Worm (Caenorhabditis elegans) whole organism, L3 larva: Measurements from ENCODE around the gene T19H12.15.

Experiments
- R02D3.7 ChIP-seq: fragments of 150-350 bp; optimal IDR thresholded peaks from 2 replicates; lab custom pipeline; 2014; ENCODE audit warnings: missing biosample characterization, missing genetic modification characterization
- ZK546.5 ChIP-seq: sonication (generic microtip); optimal IDR thresholded peaks from 2 replicates; lab custom pipeline; 2017; ENCODE audit warnings: missing biosample characterization, missing genetic modification characterization
- ama-1 ChIP-seq: fragments of 150-350 bp; optimal IDR thresholded peaks from 2 replicates; lab custom pipeline; 2018
- ceh-16 ChIP-seq: sonication (generic microtip); optimal IDR thresholded peaks from 2 replicates; lab custom pipeline; 2017; ENCODE audit warnings: missing biosample characterization, missing genetic modification characterization
- ceh-28 ChIP-seq: fragments of 150-350 bp; optimal IDR thresholded peaks from 2 replicates; lab custom pipeline; 2014; ENCODE audit warnings: missing biosample characterization, missing genetic modification reagents, missing genetic modification characterization
- ceh-82 ChIP-seq: fragments of 150-350 bp; optimal IDR thresholded peaks from 2 replicates; lab custom pipeline; 2014; ENCODE audit warnings: missing biosample characterization, missing genetic modification characterization
- ceh-9 ChIP-seq: sonication (generic microtip); optimal IDR thresholded peaks from 2 replicates; lab custom pipeline; 2018; ENCODE audit warnings: missing biosample characterization, missing genetic modification characterization
- daf-12 ChIP-seq: fragments of 150-350 bp; optimal IDR thresholded peaks from 2 replicates; lab custom pipeline; 2014; ENCODE audit warnings: missing biosample characterization, missing genetic modification reagents, missing genetic modification characterization
- egl-27 ChIP-seq: sonication (generic microtip); optimal IDR thresholded peaks from 4 replicates; lab custom pipeline; 2017; ENCODE audit warnings: missing biosample characterization, missing genetic modification reagents, missing genetic modification characterization
- egl-5 ChIP-seq: fragments of 150-350 bp; optimal IDR thresholded peaks from 2 replicates; lab custom pipeline; 2017; ENCODE audit warnings: missing biosample characterization, missing genetic modification reagents, missing genetic modification characterization, inconsistent platforms
- elt-2 ChIP-seq: sonication (generic microtip); optimal IDR thresholded peaks from 2 replicates; lab custom pipeline; 2016; ENCODE audit warnings: missing genetic modification reagents, mild to moderate bottlenecking, missing genetic modification characterization, missing compliant biosample characterization
- elt-3 ChIP-seq, 3 experiments: fragments of 150-350 bp in 1 of 3; sonication (generic microtip) in 2 of 3; optimal IDR thresholded peaks; 2 replicates in 2 of 3; 4 replicates in 1 of 3; lab custom pipeline; 2014 to 2017; ENCODE audit warnings: missing biosample characterization in 3 of 3, missing genetic modification characterization in 3 of 3
- eor-1 ChIP-seq, 2 experiments: fragments of 150-350 bp; optimal IDR thresholded peaks; 2 replicates each; lab custom pipeline; 2014 to 2018; ENCODE audit warnings: missing biosample characterization in 2 of 2, missing genetic modification characterization in 2 of 2
- fos-1 ChIP-seq: fragments of 150-350 bp; optimal IDR thresholded peaks from 2 replicates; lab custom pipeline; 2014; ENCODE audit warnings: missing biosample characterization, missing genetic modification characterization
- hmg-11 ChIP-seq: sonication (generic microtip); optimal IDR thresholded peaks from 2 replicates; lab custom pipeline; 2016; ENCODE audit warnings: missing genetic modification characterization, missing compliant biosample characterization
- jun-1 ChIP-seq: fragments of 150-350 bp; optimal IDR thresholded peaks from 2 replicates; lab custom pipeline; 2014; ENCODE audit warnings: missing biosample characterization, missing genetic modification reagents, missing genetic modification characterization
- lin-15B ChIP-seq: fragments of 150-350 bp; optimal IDR thresholded peaks from 2 replicates; lab custom pipeline; 2014; ENCODE audit warnings: missing biosample characterization, missing genetic modification characterization
- lin-39 ChIP-seq: fragments of 150-350 bp; optimal IDR thresholded peaks from 2 replicates; lab custom pipeline; 2018; ENCODE audit warnings: missing biosample characterization, missing genetic modification reagents, missing genetic modification characterization
- mdl-1 ChIP-seq: fragments of 150-350 bp; optimal IDR thresholded peaks from 2 replicates; lab custom pipeline; 2014; ENCODE audit warnings: missing biosample characterization, missing genetic modification characterization
- nfya-1 ChIP-seq: sonication (generic microtip); optimal IDR thresholded peaks from 2 replicates; lab custom pipeline; 2017; ENCODE audit warnings: missing genetic modification characterization, mild to moderate bottlenecking, missing compliant biosample characterization, antibody characterized with exemption, moderate library complexity; ENCODE audit not compliant: insufficient read depth
- nhr-12 ChIP-seq: fragments of 150-350 bp; optimal IDR thresholded peaks from 2 replicates; lab custom pipeline; 2014; ENCODE audit warnings: missing biosample characterization, missing genetic modification characterization
- nhr-23 ChIP-seq: fragments of 150-350 bp; optimal IDR thresholded peaks from 2 replicates; lab custom pipeline; 2014; ENCODE audit warnings: missing biosample characterization, missing genetic modification reagents, missing genetic modification characterization
- nhr-25 ChIP-seq: sonication (generic microtip); optimal IDR thresholded peaks from 2 replicates; lab custom pipeline; 2017; ENCODE audit warnings: missing biosample characterization, missing genetic modification characterization
- nhr-28 ChIP-seq: fragments of 150-350 bp; optimal IDR thresholded peaks from 2 replicates; lab custom pipeline; 2014; ENCODE audit warnings: missing biosample characterization, missing genetic modification characterization
- nhr-67 ChIP-seq: fragments of 150-350 bp; optimal IDR thresholded peaks from 2 replicates; lab custom pipeline; 2014; ENCODE audit warnings: missing biosample characterization, missing genetic modification characterization
- pha-4 ChIP-seq: fragments of 150-350 bp; optimal IDR thresholded peaks from 2 replicates; lab custom pipeline; 2014; ENCODE audit warnings: missing biosample characterization, missing genetic modification reagents, missing genetic modification characterization
- pqm-1 ChIP-seq: fragments of 150-350 bp; optimal IDR thresholded peaks from 2 replicates; lab custom pipeline; 2017; ENCODE audit warnings: missing biosample characterization, missing genetic modification characterization, inconsistent platforms
- snpc-4 ChIP-seq: fragments of 150-350 bp; optimal IDR thresholded peaks from 2 replicates; lab custom pipeline; 2014; ENCODE audit warnings: missing biosample characterization, missing genetic modification characterization
- tbx-2 ChIP-seq: sonication (generic microtip); optimal IDR thresholded peaks from 2 replicates; lab custom pipeline; 2016; ENCODE audit warnings: mild to moderate bottlenecking, missing genetic modification characterization, missing compliant biosample characterization
- unc-62 ChIP-seq: fragments of 150-350 bp; sonication (generic microtip); optimal IDR thresholded peaks from 4 replicates; lab custom pipeline; 2014; ENCODE audit warnings: missing biosample characterization, missing genetic modification reagents, missing genetic modification characterization
- ztf-11 ChIP-seq: fragments of 150-350 bp; optimal IDR thresholded peaks from 2 replicates; lab custom pipeline; 2014; ENCODE audit warnings: missing biosample characterization, missing genetic modification characterization

The T19H12.15 gene

DNA sequence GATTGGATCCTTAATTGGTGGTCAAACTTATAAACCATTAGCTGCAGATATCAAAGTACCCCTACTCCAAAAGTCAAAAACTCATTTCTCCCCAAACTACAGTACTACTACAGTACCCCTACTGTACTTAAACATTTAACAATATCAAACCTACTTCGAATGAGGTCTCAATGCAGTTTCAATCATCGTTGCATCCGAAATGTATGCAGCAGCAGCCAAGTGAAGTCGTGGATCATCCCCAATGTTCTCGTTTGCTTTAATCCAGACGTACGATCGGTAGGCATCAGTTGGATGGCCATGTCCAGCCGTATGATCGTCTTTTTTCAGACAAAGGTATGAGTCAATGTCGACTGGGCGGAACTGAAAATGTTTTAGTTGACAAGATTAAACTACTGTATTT is 21.6 kb downstream of the T19H12.15 start:
- no peak for TF ChIP-seq ama-1 (lab: Kevin White, UChicago)
- no peak for TF ChIP-seq snpc-4 (tag; lab: Kevin White, UChicago)

DNA sequence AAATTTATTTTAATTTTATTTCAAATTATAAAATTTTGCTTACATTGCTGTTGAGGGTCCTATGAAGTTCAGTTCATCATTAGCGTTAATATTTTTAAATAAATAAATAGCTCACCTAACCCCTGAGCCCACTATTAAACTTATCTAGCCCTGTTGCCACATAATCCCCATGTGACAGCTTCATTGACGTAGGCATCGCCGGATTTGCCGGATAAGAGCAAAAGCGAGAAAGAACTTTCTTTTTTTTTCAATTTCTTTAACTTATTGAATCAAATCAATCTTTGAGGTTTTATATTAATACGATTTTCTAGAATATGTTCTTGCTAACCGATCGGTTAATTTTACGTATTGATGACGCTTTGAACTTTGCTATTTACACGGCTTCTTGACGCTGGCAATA is 27.2 kb downstream of the T19H12.15 start:
- TF ChIP-seq snpc-4 (tag; lab: Kevin White, UChicago): no peak
- TF ChIP-seq elt-3 (tag; optimal IDR thresholded peaks at IDR 0.05; lab: Kevin White, UChicago): no peak

DNA sequence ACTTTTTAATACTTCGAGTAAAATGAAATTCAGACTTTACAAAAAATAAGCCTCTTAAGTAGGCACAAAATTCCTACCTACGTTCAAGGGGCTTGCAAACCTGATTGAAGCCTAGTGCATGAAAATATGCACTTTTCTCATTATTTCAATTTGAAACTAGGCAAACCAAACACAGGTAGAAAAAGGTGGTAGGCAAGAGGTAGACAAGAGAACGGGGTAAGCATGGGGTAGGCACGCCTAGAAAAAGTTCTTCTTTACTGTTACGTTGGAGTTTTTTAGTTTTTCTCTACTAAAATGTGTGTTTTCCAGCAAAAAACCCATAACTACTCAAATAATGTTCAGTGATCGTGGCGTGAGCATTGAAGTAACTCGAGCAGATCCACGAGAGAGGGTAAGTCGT is 28.0 kb downstream of the T19H12.15 start, which contains the start of gene nex-4:
Gene nex-4 (plus strand): TSS at position 301 of the 400 bp plus-strand sequence.
- TF ChIP-seq elt-2 (tag; lab: Kevin White, UChicago): no peak
- no peak for TF ChIP-seq ama-1 (lab: Kevin White, UChicago)
- no peak for TF ChIP-seq ceh-16 (tag; lab: Kevin White, UChicago)
- TF ChIP-seq eor-1 (tag; optimal IDR thresholded peaks at IDR 0.05; lab: Kevin White, UChicago): no peak
- no peak for TF ChIP-seq nhr-25
- no peak for TF ChIP-seq hmg-11 (tag; lab: Kevin White, UChicago)
- no peak for TF ChIP-seq unc-62 (GFP tag; lab: Kevin White, UChicago)
- TF ChIP-seq egl-27 (tag; lab: Kevin White, UChicago): no peak
- TF ChIP-seq lin-39: no peak
- no peak for TF ChIP-seq pqm-1 (tag; lab: Kevin White, UChicago)
- TF ChIP-seq nfya-1 (tag; lab: Kevin White, UChicago): no peak
- no peak for TF ChIP-seq tbx-2 (tag; lab: Kevin White, UChicago)
- TF ChIP-seq nhr-67: no peak
- TF ChIP-seq mdl-1 (tag; lab: Kevin White, UChicago): no peak
- no peak for TF ChIP-seq ztf-11 (tag; lab: Kevin White, UChicago)

DNA sequence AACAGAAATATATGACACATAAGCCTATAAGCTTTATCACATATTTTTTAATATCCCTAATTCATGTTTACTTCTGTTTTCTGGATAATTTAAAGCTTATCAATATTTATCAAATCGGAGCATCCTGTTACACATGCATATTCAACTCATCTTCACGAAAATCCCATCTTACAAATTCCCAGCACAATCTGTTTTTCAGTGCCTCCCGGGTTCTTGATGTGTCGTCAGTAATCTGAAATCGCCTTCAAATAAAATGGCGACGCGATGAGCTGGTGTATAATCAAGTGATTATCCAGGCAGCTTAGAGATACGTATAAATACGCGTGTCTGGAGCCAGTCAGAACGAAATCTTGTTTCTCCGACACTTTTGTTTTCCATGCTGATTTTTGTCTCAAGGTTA is 28.7 kb downstream of the T19H12.15 start:
- no peak for TF ChIP-seq R02D3.7 (tag; lab: Kevin White, UChicago)
- no peak for TF ChIP-seq daf-12
- no peak for TF ChIP-seq ceh-9 (tag; lab: Kevin White, UChicago)
- no peak for TF ChIP-seq ceh-28 (tag; lab: Kevin White, UChicago)
- TF ChIP-seq eor-1 (tag; optimal IDR thresholded peaks at IDR 0.05; lab: Kevin White, UChicago): no peak
- TF ChIP-seq elt-3 (tag; optimal IDR thresholded peaks at IDR 0.05; lab: Kevin White, UChicago): no peak
- no peak for TF ChIP-seq jun-1 (tag; lab: Kevin White, UChicago)
- TF ChIP-seq, all 47 proteins: peak for 0

DNA sequence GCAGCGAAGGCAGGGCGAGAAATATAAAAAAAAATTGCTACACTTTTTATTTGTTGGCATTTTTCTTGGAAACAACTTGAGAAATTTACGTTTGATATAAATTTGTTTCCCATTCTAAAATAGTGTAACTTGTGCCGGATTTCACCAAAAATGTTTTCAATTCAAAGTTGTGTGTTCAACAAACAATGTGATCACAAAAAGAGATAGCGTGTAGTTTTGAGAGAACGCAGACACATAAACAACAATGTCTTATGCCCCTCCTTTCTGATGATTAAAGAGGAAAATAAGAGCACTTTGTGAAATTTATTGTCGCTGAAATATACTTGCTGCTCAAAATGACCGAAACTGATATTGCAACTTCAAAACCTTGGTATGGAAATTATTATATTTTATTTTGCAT is 31.7 kb downstream of the T19H12.15 start, which contains the start of gene abhd-5.1:
Gene abhd-5.1 (plus strand): TSS at position 230 of the 400 bp plus-strand sequence.
- TF ChIP-seq pha-4 (peak; percentile 63), elt-2 (tag; lab: Kevin White, UChicago) (peak; percentile 7), fos-1 (no peak), lin-39 (no peak), ZK546.5 (no peak), ceh-16 (tag; lab: Kevin White, UChicago) (no peak), nhr-28 (no peak)

DNA sequence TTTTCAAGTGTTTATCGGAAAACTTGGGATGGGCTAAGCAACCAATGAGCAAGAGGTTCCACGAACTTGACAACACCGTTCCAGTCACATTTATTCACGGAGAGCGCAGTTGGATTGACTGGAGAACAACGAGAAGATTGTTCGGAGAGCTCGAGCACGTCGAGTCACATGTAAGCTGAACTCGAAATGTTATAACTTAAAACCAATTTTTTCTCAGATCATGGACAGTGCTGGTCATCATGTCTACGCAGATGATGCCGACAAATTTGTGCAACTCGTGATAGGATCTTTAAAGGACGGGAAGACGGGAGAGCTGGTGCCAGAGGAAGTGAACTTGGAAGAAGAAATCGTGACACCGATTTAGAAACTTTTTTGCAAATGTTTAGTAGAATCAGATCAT is 32.6 kb downstream of the T19H12.15 start:
- no peak for TF ChIP-seq snpc-4 (tag; lab: Kevin White, UChicago)
- TF ChIP-seq ZK546.5: no peak

DNA sequence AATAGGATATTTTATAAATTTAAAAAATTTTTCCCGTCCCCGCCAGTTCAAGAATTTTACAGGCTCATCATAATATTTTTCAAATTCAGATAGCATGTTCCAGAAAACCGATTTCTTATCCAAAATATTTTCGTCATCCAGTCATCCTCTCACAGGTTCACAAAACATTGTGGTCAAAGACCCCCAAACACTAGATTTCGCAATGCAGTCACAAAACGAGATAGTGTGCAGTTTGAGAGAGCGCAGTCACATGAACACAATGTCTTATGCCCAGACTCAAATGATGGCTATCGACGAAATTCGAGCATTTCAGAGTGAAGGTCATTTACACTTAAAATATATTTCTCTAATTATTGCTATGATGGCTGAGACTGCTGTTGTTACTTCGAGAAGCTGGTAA is 34.6 kb downstream of the T19H12.15 start, which contains the start of gene abhd-5.2:
Gene abhd-5.2 (plus strand): TSS at position 95 of the 400 bp plus-strand sequence.
- TF ChIP-seq lin-39: peak; percentile 48
- TF ChIP-seq egl-27 (tag; lab: Kevin White, UChicago): no peak
- no peak for TF ChIP-seq egl-5 (tag; lab: Kevin White, UChicago)
- TF ChIP-seq eor-1 (tag; optimal IDR thresholded peaks at IDR 0.05; lab: Kevin White, UChicago): no peak
- no peak for TF ChIP-seq nhr-67
- TF ChIP-seq ceh-16 (tag; lab: Kevin White, UChicago): no peak
- no peak for TF ChIP-seq ceh-9 (tag; lab: Kevin White, UChicago)
- peak; percentile 26 for TF ChIP-seq elt-2 (tag; lab: Kevin White, UChicago)
- TF ChIP-seq hmg-11 (tag; lab: Kevin White, UChicago): peak; percentile 55
- peak; percentile 39 for TF ChIP-seq pqm-1 (tag; lab: Kevin White, UChicago)
- peak; percentile 29 for TF ChIP-seq lin-15B (tag; lab: Kevin White, UChicago)
- no peak for TF ChIP-seq fos-1
- no peak for TF ChIP-seq ZK546.5
- peak; percentile 50 for TF ChIP-seq pha-4
- peak; percentile 8 for TF ChIP-seq nhr-23
- TF ChIP-seq nhr-25: peak; percentile 37
- TF ChIP-seq snpc-4 (tag; lab: Kevin White, UChicago): peak; percentile 48
- TF ChIP-seq ceh-28 (tag; lab: Kevin White, UChicago): peak; percentile 26
- TF ChIP-seq nhr-12 (tag; lab: Kevin White, UChicago): no peak
- no peak for TF ChIP-seq ceh-82 (tag; lab: Kevin White, UChicago)
- peak; percentile 62 for TF ChIP-seq nfya-1 (tag; lab: Kevin White, UChicago)
